Worm (Caenorhabditis elegans) whole organism, L3 larva: ENCODE results near the gene sas-7.
A peak's percentile ranks its signal among the peaks of the same experiment; 100 is the strongest.

Experiments used
- R02D3.7 ChIP-seq: fragments of 150-350 bp; optimal IDR thresholded peaks from 2 replicates; lab custom pipeline; 2014; ENCODE audit warnings: missing biosample characterization, missing genetic modification characterization
- aly-2 ChIP-seq: fragments of 150-350 bp; optimal IDR thresholded peaks from 2 replicates; lab custom pipeline; 2014; ENCODE audit warnings: missing biosample characterization, missing genetic modification characterization
- ama-1 ChIP-seq: fragments of 150-350 bp; optimal IDR thresholded peaks from 2 replicates; lab custom pipeline; 2018
- ceh-16 ChIP-seq: sonication (generic microtip); optimal IDR thresholded peaks from 2 replicates; lab custom pipeline; 2017; ENCODE audit warnings: missing biosample characterization, missing genetic modification characterization
- ceh-28 ChIP-seq: fragments of 150-350 bp; optimal IDR thresholded peaks from 2 replicates; lab custom pipeline; 2014; ENCODE audit warnings: missing biosample characterization, missing genetic modification reagents, missing genetic modification characterization
- ceh-82 ChIP-seq: fragments of 150-350 bp; optimal IDR thresholded peaks from 2 replicates; lab custom pipeline; 2014; ENCODE audit warnings: missing biosample characterization, missing genetic modification characterization
- ceh-9 ChIP-seq: sonication (generic microtip); optimal IDR thresholded peaks from 2 replicates; lab custom pipeline; 2018; ENCODE audit warnings: missing biosample characterization, missing genetic modification characterization
- egl-27 ChIP-seq: sonication (generic microtip); optimal IDR thresholded peaks from 4 replicates; lab custom pipeline; 2017; ENCODE audit warnings: missing biosample characterization, missing genetic modification reagents, missing genetic modification characterization
- egl-5 ChIP-seq: fragments of 150-350 bp; optimal IDR thresholded peaks from 2 replicates; lab custom pipeline; 2017; ENCODE audit warnings: missing biosample characterization, missing genetic modification reagents, missing genetic modification characterization, inconsistent platforms
- elt-2 ChIP-seq: sonication (generic microtip); optimal IDR thresholded peaks from 2 replicates; lab custom pipeline; 2016; ENCODE audit warnings: missing genetic modification reagents, mild to moderate bottlenecking, missing genetic modification characterization, missing compliant biosample characterization
- elt-3 ChIP-seq, 3 experiments: fragments of 150-350 bp in 1 of 3; sonication (generic microtip) in 2 of 3; optimal IDR thresholded peaks; 2 replicates in 2 of 3; 4 replicates in 1 of 3; lab custom pipeline; 2014 to 2017; ENCODE audit warnings: missing biosample characterization in 3 of 3, missing genetic modification characterization in 3 of 3
- eor-1 ChIP-seq, 2 experiments: fragments of 150-350 bp; optimal IDR thresholded peaks; 2 replicates each; lab custom pipeline; 2014 to 2018; ENCODE audit warnings: missing biosample characterization in 2 of 2, missing genetic modification characterization in 2 of 2
- fkh-10 ChIP-seq: sonication (generic microtip); optimal IDR thresholded peaks from 2 replicates; lab custom pipeline; 2017; ENCODE audit warnings: missing biosample characterization, missing genetic modification reagents, missing genetic modification characterization
- fkh-2 ChIP-seq: fragments of 150-350 bp; optimal IDR thresholded peaks from 2 replicates; lab custom pipeline; 2014; ENCODE audit warnings: missing biosample characterization, missing genetic modification reagents, missing genetic modification characterization
- fos-1 ChIP-seq: fragments of 150-350 bp; optimal IDR thresholded peaks from 2 replicates; lab custom pipeline; 2014; ENCODE audit warnings: missing biosample characterization, missing genetic modification characterization
- hmg-11 ChIP-seq: sonication (generic microtip); optimal IDR thresholded peaks from 2 replicates; lab custom pipeline; 2016; ENCODE audit warnings: missing genetic modification characterization, missing compliant biosample characterization
- lin-15B ChIP-seq: fragments of 150-350 bp; optimal IDR thresholded peaks from 2 replicates; lab custom pipeline; 2014; ENCODE audit warnings: missing biosample characterization, missing genetic modification characterization
- lin-39 ChIP-seq: fragments of 150-350 bp; optimal IDR thresholded peaks from 2 replicates; lab custom pipeline; 2018; ENCODE audit warnings: missing biosample characterization, missing genetic modification reagents, missing genetic modification characterization
- lsy-12 ChIP-seq: sonication (generic microtip); optimal IDR thresholded peaks from 2 replicates; lab custom pipeline; 2016; ENCODE audit warnings: mild to moderate bottlenecking, missing genetic modification characterization, missing compliant biosample characterization
- mdl-1 ChIP-seq: fragments of 150-350 bp; optimal IDR thresholded peaks from 2 replicates; lab custom pipeline; 2014; ENCODE audit warnings: missing biosample characterization, missing genetic modification characterization
- mml-1 ChIP-seq: fragments of 150-350 bp; sonication (generic microtip); optimal IDR thresholded peaks from 3 replicates; lab custom pipeline; 2014; ENCODE audit warnings: missing biosample characterization, missing genetic modification characterization
- nfya-1 ChIP-seq: sonication (generic microtip); optimal IDR thresholded peaks from 2 replicates; lab custom pipeline; 2017; ENCODE audit warnings: missing genetic modification characterization, mild to moderate bottlenecking, missing compliant biosample characterization, antibody characterized with exemption, moderate library complexity; ENCODE audit not compliant: insufficient read depth
- nhr-11 ChIP-seq: fragments of 150-350 bp; optimal IDR thresholded peaks from 2 replicates; lab custom pipeline; 2014; ENCODE audit warnings: missing biosample characterization, missing genetic modification characterization
- nhr-23 ChIP-seq: fragments of 150-350 bp; optimal IDR thresholded peaks from 2 replicates; lab custom pipeline; 2014; ENCODE audit warnings: missing biosample characterization, missing genetic modification reagents, missing genetic modification characterization
- nhr-237 ChIP-seq: fragments of 150-350 bp; optimal IDR thresholded peaks from 2 replicates; lab custom pipeline; 2014; ENCODE audit warnings: missing biosample characterization, missing genetic modification characterization
- nhr-25 ChIP-seq: sonication (generic microtip); optimal IDR thresholded peaks from 2 replicates; lab custom pipeline; 2017; ENCODE audit warnings: missing biosample characterization, missing genetic modification characterization
- nhr-43 ChIP-seq: sonication (generic microtip); optimal IDR thresholded peaks from 2 replicates; lab custom pipeline; 2016; ENCODE audit warnings: mild to moderate bottlenecking, missing genetic modification characterization, missing compliant biosample characterization; ENCODE audit not compliant: poor library complexity, severe bottlenecking
- nhr-67 ChIP-seq: fragments of 150-350 bp; optimal IDR thresholded peaks from 2 replicates; lab custom pipeline; 2014; ENCODE audit warnings: missing biosample characterization, missing genetic modification characterization
- nhr-77 ChIP-seq: fragments of 150-350 bp; optimal IDR thresholded peaks from 2 replicates; lab custom pipeline; 2014; ENCODE audit warnings: missing biosample characterization, missing genetic modification characterization
- pha-4 ChIP-seq: fragments of 150-350 bp; optimal IDR thresholded peaks from 2 replicates; lab custom pipeline; 2014; ENCODE audit warnings: missing biosample characterization, missing genetic modification reagents, missing genetic modification characterization
- pqm-1 ChIP-seq: fragments of 150-350 bp; optimal IDR thresholded peaks from 2 replicates; lab custom pipeline; 2017; ENCODE audit warnings: missing biosample characterization, missing genetic modification characterization, inconsistent platforms
- sea-2 ChIP-seq: fragments of 150-350 bp; sonication (generic microtip); optimal IDR thresholded peaks from 4 replicates; lab custom pipeline; 2014; ENCODE audit warnings: missing biosample characterization, missing genetic modification reagents, missing genetic modification characterization
- skn-1 ChIP-seq: fragments of 150-350 bp; optimal IDR thresholded peaks from 2 replicates; lab custom pipeline; 2014; ENCODE audit warnings: missing biosample characterization, missing genetic modification characterization
- snpc-4 ChIP-seq: fragments of 150-350 bp; optimal IDR thresholded peaks from 2 replicates; lab custom pipeline; 2014; ENCODE audit warnings: missing biosample characterization, missing genetic modification characterization
- tbx-2 ChIP-seq: sonication (generic microtip); optimal IDR thresholded peaks from 2 replicates; lab custom pipeline; 2016; ENCODE audit warnings: mild to moderate bottlenecking, missing genetic modification characterization, missing compliant biosample characterization
- unc-62 ChIP-seq: fragments of 150-350 bp; sonication (generic microtip); optimal IDR thresholded peaks from 4 replicates; lab custom pipeline; 2014; ENCODE audit warnings: missing biosample characterization, missing genetic modification reagents, missing genetic modification characterization
- ztf-11 ChIP-seq: fragments of 150-350 bp; optimal IDR thresholded peaks from 2 replicates; lab custom pipeline; 2014; ENCODE audit warnings: missing biosample characterization, missing genetic modification characterization
- ztf-4 ChIP-seq: fragments of 150-350 bp; optimal IDR thresholded peaks from 2 replicates; lab custom pipeline; 2014; ENCODE audit warnings: missing biosample characterization, missing genetic modification characterization

Gene sas-7

ce11 chrIII:10357598-10358186 lies 36.9 kb downstream of the sas-7 start, which contains the start of gene umps-1:
Gene umps-1, minus strand, starts transcription at chrIII:10357648.
- TF ChIP-seq nhr-43 (tag; lab: Kevin White, UChicago) (peak; percentile 45), lin-39 (tag; lab: Kevin White, UChicago) (peak; percentile 26), egl-5 (no peak), pha-4 (peak; percentile 92), nhr-25 (peak; percentile 60), lsy-12 (peak; percentile 20), ztf-11 (tag; lab: Kevin White, UChicago) (no peak), nhr-237 (tag; lab: Kevin White, UChicago) (no peak), nfya-1 (tag; lab: Kevin White, UChicago) (peak; percentile 93), ceh-28 (tag; lab: Kevin White, UChicago) (no peak), lin-15B (tag; lab: Kevin White, UChicago) (peak; percentile 73), aly-2 (tag; lab: Kevin White, UChicago) (no peak), hmg-11 (tag; lab: Kevin White, UChicago) (peak; percentile 62), nhr-23 (peak; percentile 90), egl-27 (no peak), ceh-82 (tag; lab: Kevin White, UChicago) (no peak), snpc-4 (no peak), nhr-77 (tag; lab: Kevin White, UChicago) (no peak), fos-1 (tag; lab: Kevin White, UChicago) (no peak), sea-2 (GFP tag; lab: Kevin White, UChicago) (no peak), nhr-67 (no peak), pqm-1 (peak; percentile 49), skn-1 (tag; lab: Kevin White, UChicago) (peak; percentile 48), nhr-11 (tag; lab: Kevin White, UChicago) (no peak), ceh-16 (tag; lab: Kevin White, UChicago) (no peak), elt-2 (tag; lab: Kevin White, UChicago) (peak; percentile 41), eor-1 (tag; optimal IDR thresholded peaks at IDR 0.05; lab: Kevin White, UChicago) (no peak)

- TF ChIP-seq fkh-10: peak; percentile 36
- no peak for TF ChIP-seq aly-2 (tag; lab: Kevin White, UChicago)
- TF ChIP-seq nfya-1 (tag; lab: Kevin White, UChicago): peak; percentile 28
Measured at ce11 chrIII:10358751-10359150, 37.9 kb downstream of the sas-7 start.

- TF ChIP-seq fkh-10 (peak; percentile 12), pqm-1 (no peak)
Measured at ce11 chrIII:10359916-10360315, 39.1 kb downstream of the sas-7 start.

ce11 chrIII:10361456-10361855 lies 40.6 kb downstream of the sas-7 start:
- no peak for TF ChIP-seq unc-62 (GFP tag; lab: Kevin White, UChicago)

ce11 chrIII:10362920-10363319 lies 42.1 kb downstream of the sas-7 start:
- TF ChIP-seq mml-1 (tag; lab: Kevin White, UChicago) (no peak), egl-27 (no peak), ztf-11 (tag; lab: Kevin White, UChicago) (no peak), elt-3 (tag; optimal IDR thresholded peaks at IDR 0.05; lab: Kevin White, UChicago) (no peak), tbx-2 (tag; lab: Kevin White, UChicago) (no peak), ztf-4 (tag; lab: Kevin White, UChicago) (no peak), nhr-11 (tag; lab: Kevin White, UChicago) (no peak), nhr-237 (tag; lab: Kevin White, UChicago) (no peak), fkh-2 (tag; lab: Kevin White, UChicago) (no peak), lin-39 (tag; lab: Kevin White, UChicago) (no peak), ceh-9 (tag; lab: Kevin White, UChicago) (no peak), ama-1 (lab: Kevin White, UChicago) (no peak), ceh-16 (tag; lab: Kevin White, UChicago) (no peak), snpc-4 (no peak), nhr-43 (tag; lab: Kevin White, UChicago) (no peak), mdl-1 (tag; lab: Kevin White, UChicago) (no peak), pha-4 (no peak), R02D3.7 (tag; lab: Kevin White, UChicago) (no peak), ceh-82 (tag; lab: Kevin White, UChicago) (no peak)
